Worm (Caenorhabditis elegans): Measurements from ENCODE around the gene mrpl-18.

mrpl-18 gene

DNA sequence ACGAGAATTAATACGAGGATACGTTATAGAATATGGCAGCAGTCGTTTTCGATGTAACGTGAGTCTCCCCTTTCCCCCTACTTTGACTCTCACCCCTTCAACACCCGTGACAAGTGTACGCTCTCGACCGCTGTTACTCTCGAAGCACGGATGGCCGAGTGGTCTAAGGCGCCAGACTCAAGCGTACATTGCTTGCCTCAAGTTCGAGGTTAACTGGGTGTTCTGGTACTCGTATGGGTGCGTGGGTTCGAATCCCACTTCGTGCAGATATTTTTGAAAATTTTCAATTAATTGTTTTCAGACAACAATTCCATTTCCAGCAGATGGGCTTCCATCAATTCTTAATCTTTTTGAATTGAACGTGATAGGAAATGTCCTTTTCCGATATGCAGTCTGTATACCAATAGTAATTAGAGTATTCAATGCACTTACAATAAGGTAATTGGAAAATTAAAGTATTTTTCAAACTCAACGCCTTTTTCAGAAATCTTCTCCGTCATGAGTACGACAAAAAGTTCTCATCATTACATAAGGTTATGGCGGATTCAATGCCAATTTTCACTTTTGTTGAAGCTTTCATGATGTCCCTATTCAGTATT lies 35.3 kb upstream of the mrpl-18 start (continued):
- TF ChIP-seq unc-62 (GFP tag; optimal IDR thresholded peaks at IDR 0.05) (no peak), mdl-1 (tag; optimal IDR thresholded peaks at IDR 0.05) (no peak), C34F6.9 (tag; optimal IDR thresholded peaks at IDR 0.05) (peak; percentile 75), egl-27 (tag; optimal IDR thresholded peaks at IDR 0.05) (peak; percentile 8), aly-2 (tag; optimal IDR thresholded peaks at IDR 0.05) (no peak), Y55F3AM.14 (GFP tag; optimal IDR thresholded peaks at IDR 0.05) (peak; percentile 61), skn-1 (tag; optimal IDR thresholded peaks at IDR 0.05) (no peak)

DNA sequence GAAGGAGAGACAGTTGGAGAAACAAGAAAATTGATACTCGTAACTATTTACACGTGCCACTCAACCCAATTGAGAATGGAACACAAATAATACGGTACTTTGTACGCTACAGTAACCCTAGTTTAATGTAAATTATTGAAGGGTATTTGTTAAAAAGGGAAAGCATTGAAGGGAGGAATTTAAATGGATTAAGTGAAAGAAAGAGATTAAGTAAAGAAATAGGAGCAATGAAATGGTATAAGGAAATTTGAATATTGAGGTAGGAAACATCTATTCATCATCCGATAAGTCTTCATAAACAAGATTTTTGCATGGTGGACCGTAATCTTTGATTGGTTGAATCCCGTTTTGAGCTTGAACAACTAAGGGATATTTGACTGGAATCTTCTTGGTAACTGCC lies 33.5 kb upstream of the mrpl-18 start:
- no peak for TF ChIP-seq elt-1 (tag; optimal IDR thresholded peaks at IDR 0.05)
- TF ChIP-seq ZK546.5 (tag; optimal IDR thresholded peaks at IDR 0.05): no peak
- TF ChIP-seq lin-11 (tag; optimal IDR thresholded peaks at IDR 0.05): no peak
- TF ChIP-seq nhr-10 (tag; optimal IDR thresholded peaks at IDR 0.05): no peak
- TF ChIP-seq nhr-6 (tag; optimal IDR thresholded peaks at IDR 0.05): no peak
- TF ChIP-seq mdl-1 (tag; optimal IDR thresholded peaks at IDR 0.05): no peak
- no peak for TF ChIP-seq nhr-12 (tag; optimal IDR thresholded peaks at IDR 0.05)
- no peak for TF ChIP-seq R02D3.7 (tag; optimal IDR thresholded peaks at IDR 0.05)
- TF ChIP-seq unc-62 (GFP tag; optimal IDR thresholded peaks at IDR 0.05): no peak
- TF ChIP-seq unc-55 (GFP tag; optimal IDR thresholded peaks at IDR 0.05): no peak
- no peak for TF ChIP-seq crh-2 (tag; optimal IDR thresholded peaks at IDR 0.05)
- no peak for TF ChIP-seq lin-13 (GFP tag; optimal IDR thresholded peaks at IDR 0.05)

DNA sequence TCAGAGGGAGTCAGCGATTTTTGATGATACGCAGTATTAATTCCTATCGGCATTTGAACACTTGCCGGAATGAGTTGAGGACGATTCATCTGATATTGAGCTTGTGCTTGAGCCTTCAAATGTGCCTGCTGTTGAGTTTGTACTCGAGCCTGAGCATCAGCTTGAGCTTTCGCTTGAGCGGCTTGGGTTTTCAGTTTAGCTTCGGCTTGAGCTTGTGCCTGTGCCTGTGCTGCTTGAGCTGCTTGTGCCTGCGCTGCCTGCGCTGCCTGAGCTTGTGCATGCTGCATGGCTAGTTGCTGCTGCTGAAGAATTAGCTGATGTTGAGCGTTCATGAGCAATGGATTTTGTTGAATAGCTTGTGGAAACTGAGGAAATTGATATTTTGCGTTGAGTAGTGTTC lies 28.9 kb upstream of the mrpl-18 start:
- no peak for TF ChIP-seq blmp-1 (tag; optimal IDR thresholded peaks at IDR 0.05; ENCODE audit: insufficient read depth)
- no peak for TF ChIP-seq nhr-129 (tag; optimal IDR thresholded peaks at IDR 0.05)
- no peak for TF ChIP-seq ztf-11 (tag; optimal IDR thresholded peaks at IDR 0.05)
- no peak for TF ChIP-seq snpc-4 (tag; optimal IDR thresholded peaks at IDR 0.05)
- TF ChIP-seq ama-1 (optimal IDR thresholded peaks at IDR 0.05): no peak
- TF ChIP-seq ztf-1 (GFP tag; conservative IDR thresholded peaks at IDR 0.05): no peak
- TF ChIP-seq ceh-16 (tag; optimal IDR thresholded peaks at IDR 0.05): no peak
- TF ChIP-seq C34F6.9 (tag; optimal IDR thresholded peaks at IDR 0.05): no peak
- no peak for TF ChIP-seq nhr-6 (tag; optimal IDR thresholded peaks at IDR 0.05)
- TF ChIP-seq sma-9 (GFP tag; optimal IDR thresholded peaks at IDR 0.05): no peak
- no peak for TF ChIP-seq sma-9 (tag; optimal IDR thresholded peaks at IDR 0.05)
- TF ChIP-seq ztf-4 (tag; optimal IDR thresholded peaks at IDR 0.05): no peak
- no peak for TF ChIP-seq unc-39 (tag; optimal IDR thresholded peaks at IDR 0.05)
- TF ChIP-seq Y55F3AM.14 (GFP tag; optimal IDR thresholded peaks at IDR 0.05): no peak
- no peak for TF ChIP-seq alr-1 (tag; optimal IDR thresholded peaks at IDR 0.05)
- no peak for TF ChIP-seq lin-39 (tag; optimal IDR thresholded peaks at IDR 0.05)
- no peak for TF ChIP-seq nhr-237 (tag; optimal IDR thresholded peaks at IDR 0.05)
- TF ChIP-seq ZK546.5 (tag; optimal IDR thresholded peaks at IDR 0.05): no peak
- no peak for TF ChIP-seq peb-1 (tag; optimal IDR thresholded peaks at IDR 0.05)

DNA sequence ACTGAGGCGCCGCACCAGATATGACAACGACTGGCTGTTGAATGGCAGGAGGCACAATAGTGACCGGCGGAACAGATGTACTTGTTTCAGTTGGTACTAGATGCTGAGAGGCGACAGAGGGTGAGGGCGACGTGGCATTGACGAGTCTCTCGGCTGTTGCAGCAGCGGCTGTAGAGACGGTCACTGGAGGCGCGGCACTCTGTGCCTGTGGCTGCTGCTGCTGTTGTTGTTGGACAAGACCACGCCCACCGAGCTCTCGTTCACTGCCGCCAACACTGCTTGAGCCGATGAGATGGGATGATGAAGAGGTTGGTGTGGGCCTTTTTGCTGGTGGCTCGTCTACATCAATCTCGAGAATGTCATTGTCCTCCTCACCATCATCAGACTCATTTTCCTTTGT lies 27.7 kb upstream of the mrpl-18 start:
- no peak for TF ChIP-seq lsy-2 (tag; optimal IDR thresholded peaks at IDR 0.05)
- no peak for TF ChIP-seq skn-1 (tag; optimal IDR thresholded peaks at IDR 0.05)
- TF ChIP-seq nhr-6 (tag; optimal IDR thresholded peaks at IDR 0.05): no peak
- no peak for TF ChIP-seq sma-3 (GFP tag; optimal IDR thresholded peaks at IDR 0.05)

DNA sequence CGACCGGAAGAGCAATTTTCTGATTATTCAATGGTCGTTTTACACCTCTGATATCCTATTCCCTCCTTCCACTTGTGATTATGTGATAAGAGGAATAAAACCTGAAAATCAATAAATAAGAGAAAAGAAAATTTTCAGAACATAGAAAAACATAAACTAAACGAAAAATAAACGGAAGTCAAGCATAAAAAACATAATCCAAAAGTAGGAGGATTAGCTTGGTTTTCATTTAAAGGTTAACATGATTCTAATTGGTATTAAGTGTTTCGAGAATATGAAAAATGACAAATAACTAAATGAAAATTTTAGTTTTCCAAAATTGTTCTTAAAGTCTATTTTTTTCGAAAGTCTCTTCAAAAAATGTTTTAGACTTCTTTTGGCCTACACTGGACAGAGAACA lies 23.7 kb upstream of the mrpl-18 start, which contains the start of gene gei-8:
gei-8 (minus strand) TSS at position 101 of the 400 bp plus-strand sequence.
- no peak for TF ChIP-seq elt-3 (tag; optimal IDR thresholded peaks at IDR 0.05)
- no peak for TF ChIP-seq ama-1 (optimal IDR thresholded peaks at IDR 0.05)
- no peak for TF ChIP-seq F13H6.1 (tag; optimal IDR thresholded peaks at IDR 0.05)
- TF ChIP-seq nhr-77 (tag; optimal IDR thresholded peaks at IDR 0.05): no peak
- TF ChIP-seq lsy-2 (tag; optimal IDR thresholded peaks at IDR 0.05): no peak
- TF ChIP-seq nhr-237 (tag; optimal IDR thresholded peaks at IDR 0.05): no peak
- no peak for TF ChIP-seq nhr-12 (tag; optimal IDR thresholded peaks at IDR 0.05)
- TF ChIP-seq Y55F3AM.14 (GFP tag; optimal IDR thresholded peaks at IDR 0.05): no peak
- TF ChIP-seq lin-39 (tag; optimal IDR thresholded peaks at IDR 0.05): no peak
- no peak for TF ChIP-seq snpc-4 (tag; optimal IDR thresholded peaks at IDR 0.05)
- no peak for TF ChIP-seq elt-1 (tag; optimal IDR thresholded peaks at IDR 0.05)
- no peak for TF ChIP-seq nhr-23 (tag; optimal IDR thresholded peaks at IDR 0.05)
- no peak for TF ChIP-seq aly-2 (tag; optimal IDR thresholded peaks at IDR 0.05)
- TF ChIP-seq alr-1 (tag; optimal IDR thresholded peaks at IDR 0.05): no peak
- no peak for TF ChIP-seq skn-1 (tag; optimal IDR thresholded peaks at IDR 0.05)
